Fruit fly (Drosophila melanogaster) whole organism, embryonic: ENCODE measurements around the gene drl.
A peak's percentile ranks its signal among the peaks of the same experiment; 100 is the strongest.

ENCODE experiments used
- BEAF-32 ChIP-seq: fragments of 200-800 bp; sonication (Bioruptor generic); optimal IDR thresholded peaks from 3 replicates; lab custom pipeline; 2017; ENCODE audit warnings: missing biosample characterization, missing genetic modification characterization, mild to moderate bottlenecking, moderate library complexity, missing genetic modification reagents
- Blimp-1 ChIP-seq: fragments of 200-800 bp; sonication (Bioruptor generic); optimal IDR thresholded peaks from 3 replicates; lab custom pipeline; 2018; ENCODE audit warnings: missing biosample characterization, missing genetic modification characterization, mild to moderate bottlenecking, moderate library complexity, missing genetic modification reagents
- CG10147 ChIP-seq: fragments of 200-800 bp; sonication (Bioruptor generic); optimal IDR thresholded peaks from 2 replicates; lab custom pipeline; 2019; ENCODE audit warnings: missing biosample characterization, mild to moderate bottlenecking, missing genetic modification characterization, moderate library complexity
- CG10274 ChIP-seq: fragments of 200-800 bp; sonication (Bioruptor generic); optimal IDR thresholded peaks from 3 replicates; lab custom pipeline; 2017; ENCODE audit warnings: missing biosample characterization, mild to moderate bottlenecking, missing genetic modification characterization
- CG10321 ChIP-seq: fragments of 200-800 bp; sonication (Bioruptor generic); IDR thresholded peaks from 2 replicates; pipeline ENCODE4 v1.3.6; 2022; ENCODE audit warnings: missing biosample characterization, missing genetic modification characterization
- CG10543 ChIP-seq: fragments of 200-800 bp; sonication (Bioruptor generic); optimal IDR thresholded peaks from 3 replicates; lab custom pipeline; 2017; ENCODE audit warnings: missing biosample characterization, mild to moderate bottlenecking, missing genetic modification characterization, moderate library complexity
- CG11085 ChIP-seq: fragments of 200-800 bp; sonication (Bioruptor generic); IDR thresholded peaks from 2 replicates; pipeline ENCODE4 v1.3.6; 2022; ENCODE audit warnings: missing biosample characterization, missing genetic modification characterization
- CG12104 ChIP-seq: fragments of 200-800 bp; sonication (Bioruptor generic); optimal IDR thresholded peaks from 3 replicates; lab custom pipeline; 2016; ENCODE audit warnings: missing biosample characterization, missing genetic modification characterization
- CG12659 ChIP-seq: fragments of 200-800 bp; sonication (Bioruptor generic); optimal IDR thresholded peaks from 3 replicates; lab custom pipeline; 2017; ENCODE audit warnings: mild to moderate bottlenecking, missing biosample characterization, missing genetic modification reagents, missing genetic modification characterization
- CG12769 ChIP-seq: fragments of 200-800 bp; sonication (Bioruptor generic); optimal IDR thresholded peaks from 2 replicates; lab custom pipeline; 2019; ENCODE audit warnings: missing biosample characterization, mild to moderate bottlenecking, missing genetic modification characterization, moderate library complexity
- CG14014 ChIP-seq: fragments of 200-800 bp; sonication (Bioruptor generic); IDR thresholded peaks from 2 replicates; pipeline ENCODE4 v1.3.6; 2022; ENCODE audit warnings: missing biosample characterization, missing genetic modification characterization
- CG14710 ChIP-seq: fragments of 200-800 bp; sonication (Bioruptor generic); optimal IDR thresholded peaks from 3 replicates; lab custom pipeline; 2019; ENCODE audit warnings: missing biosample characterization, mild to moderate bottlenecking, missing genetic modification characterization, moderate library complexity
- CG15479 ChIP-seq: fragments of 200-800 bp; sonication (Bioruptor generic); optimal IDR thresholded peaks from 3 replicates; lab custom pipeline; 2019; ENCODE audit warnings: missing biosample characterization, mild to moderate bottlenecking, missing genetic modification characterization, moderate library complexity
- CG17186 ChIP-seq: fragments of 200-800 bp; sonication (Bioruptor generic); optimal IDR thresholded peaks from 3 replicates; lab custom pipeline; 2017; ENCODE audit warnings: missing biosample characterization, missing genetic modification reagents, missing genetic modification characterization
- CG2120 ChIP-seq: fragments of 200-800 bp; sonication (Bioruptor generic); optimal IDR thresholded peaks from 3 replicates; lab custom pipeline; 2016; ENCODE audit warnings: missing biosample characterization, missing genetic modification characterization
- CG31224 ChIP-seq: fragments of 200-800 bp; sonication (Bioruptor generic); IDR thresholded peaks from 2 replicates; pipeline ENCODE4 v1.3.6; 2022; ENCODE audit warnings: missing biosample characterization, missing genetic modification characterization
- CG31441 ChIP-seq: fragments of 200-800 bp; sonication (Bioruptor generic); IDR thresholded peaks from 2 replicates; pipeline ENCODE4 v1.3.6; 2022; ENCODE audit warnings: missing biosample characterization, missing genetic modification characterization
- CG3726 ChIP-seq: fragments of 200-800 bp; sonication (Bioruptor generic); IDR thresholded peaks from 3 replicates; pipeline ENCODE4, ENCODE4 v1.3.6; 2022; ENCODE audit warnings: missing biosample characterization, missing genetic modification characterization
- CG4360 ChIP-seq: fragments of 200-800 bp; sonication (Bioruptor generic); IDR thresholded peaks from 2 replicates; pipeline ENCODE4 v1.3.6; 2022; ENCODE audit warnings: missing biosample characterization, missing genetic modification characterization
- CG6683 ChIP-seq: fragments of 200-800 bp; sonication (Bioruptor generic); optimal IDR thresholded peaks from 2 replicates; lab custom pipeline; 2017; ENCODE audit warnings: missing biosample characterization, mild to moderate bottlenecking, missing genetic modification characterization, missing genetic modification reagents
- CG6765 ChIP-seq: fragments of 200-800 bp; sonication (Bioruptor generic); optimal IDR thresholded peaks from 3 replicates; lab custom pipeline; 2017; ENCODE audit warnings: missing biosample characterization, mild to moderate bottlenecking, missing genetic modification characterization
- CG6854 ChIP-seq: fragments of 200-800 bp; sonication (Bioruptor generic); optimal IDR thresholded peaks from 3 replicates; lab custom pipeline; 2017; ENCODE audit warnings: missing biosample characterization, mild to moderate bottlenecking, missing genetic modification characterization
- CG9876 ChIP-seq: fragments of 200-800 bp; sonication (Bioruptor generic); optimal IDR thresholded peaks from 2 replicates; lab custom pipeline; 2016; ENCODE audit warnings: missing biosample characterization, missing genetic modification characterization
- Chrac-16 ChIP-seq: fragments of 200-800 bp; sonication (Bioruptor generic); optimal IDR thresholded peaks from 3 replicates; lab custom pipeline; 2016; ENCODE audit warnings: missing biosample characterization, missing genetic modification characterization
- Dad ChIP-seq: fragments of 200-800 bp; sonication (Bioruptor generic); optimal IDR thresholded peaks from 3 replicates; lab custom pipeline; 2016; ENCODE audit warnings: missing biosample characterization, missing genetic modification characterization
- Dll ChIP-seq: fragments of 200-800 bp; sonication (Bioruptor generic); IDR thresholded peaks from 4 replicates; pipeline ENCODE4 v1.3.6; 2022; ENCODE audit warnings: missing biosample characterization, missing genetic modification characterization; ENCODE audit not compliant: partially characterized antibody
- HLHmδ ChIP-seq: fragments of 200-800 bp; sonication (Bioruptor generic); optimal IDR thresholded peaks from 2 replicates; lab custom pipeline; 2018; ENCODE audit warnings: missing biosample characterization, mild to moderate bottlenecking, missing genetic modification characterization, moderate library complexity
- Hr3 ChIP-seq: fragments of 200-800 bp; sonication (Bioruptor generic); optimal IDR thresholded peaks from 3 replicates; lab custom pipeline; 2016; ENCODE audit warnings: missing biosample characterization, missing genetic modification characterization
- Neu2 ChIP-seq: fragments of 200-800 bp; sonication (Bioruptor generic); optimal IDR thresholded peaks from 3 replicates; lab custom pipeline; 2016; ENCODE audit warnings: missing biosample characterization, missing genetic modification characterization, borderline replicate concordance
- Oli ChIP-seq: fragments of 200-800 bp; sonication (Bioruptor generic); optimal IDR thresholded peaks from 2 replicates; lab custom pipeline; 2018; ENCODE audit warnings: missing biosample characterization, mild to moderate bottlenecking, missing genetic modification characterization, moderate library complexity
- Usf ChIP-seq: fragments of 200-800 bp; sonication (Bioruptor generic); optimal IDR thresholded peaks from 2 replicates; lab custom pipeline; 2017; ENCODE audit warnings: missing genotype, missing biosample characterization, missing genetic modification characterization
- ap ChIP-seq: fragments of 200-800 bp; sonication (Bioruptor generic); IDR thresholded peaks from 2 replicates; pipeline ENCODE4 v1.3.6; 2022; ENCODE audit warnings: missing biosample characterization, missing genetic modification characterization
- ato ChIP-seq: fragments of 200-800 bp; sonication (Bioruptor generic); IDR thresholded peaks from 2 replicates; pipeline ENCODE4 v1.3.6; 2022; ENCODE audit warnings: missing biosample characterization, missing genetic modification characterization; ENCODE audit not compliant: partially characterized antibody
- bsh ChIP-seq, 2 experiments: fragments of 200-800 bp; sonication (Bioruptor generic); optimal IDR thresholded peaks; 2 replicates each; lab custom pipeline; 2017 to 2018; ENCODE audit warnings: mild to moderate bottlenecking in 2 of 2, missing biosample characterization in 2 of 2, missing genetic modification characterization in 2 of 2, moderate library complexity in 1 of 2
- cg ChIP-seq: fragments of 200-800 bp; sonication (Bioruptor generic); optimal IDR thresholded peaks from 3 replicates; lab custom pipeline; 2019; ENCODE audit warnings: missing biosample characterization, mild to moderate bottlenecking, missing genetic modification characterization, moderate library complexity
- crc ChIP-seq: fragments of 200-800 bp; sonication (Bioruptor generic); optimal IDR thresholded peaks from 2 replicates; lab custom pipeline; 2016; ENCODE audit warnings: missing biosample characterization, missing genetic modification characterization
- dm ChIP-seq: fragments of 200-800 bp; sonication (Bioruptor generic); optimal IDR thresholded peaks from 3 replicates; lab custom pipeline; 2016; ENCODE audit warnings: missing biosample characterization, missing genetic modification characterization
- eve ChIP-seq, 2 experiments: fragments of >200 bp; optimal IDR thresholded peaks; 2 replicates each; lab custom pipeline; 2017; ENCODE audit warnings: missing biosample characterization in 2 of 2, missing genetic modification characterization in 2 of 2
- ewg ChIP-seq: fragments of 200-800 bp; sonication (Bioruptor generic); optimal IDR thresholded peaks from 3 replicates; lab custom pipeline; 2017; ENCODE audit warnings: mild to moderate bottlenecking, missing biosample characterization, missing genetic modification reagents, missing genetic modification characterization
- gce ChIP-seq: fragments of 200-800 bp; sonication (Bioruptor generic); IDR thresholded peaks from 3 replicates; pipeline ENCODE4 v1.3.6; 2022; ENCODE audit warnings: missing biosample characterization, missing genetic modification characterization
- nerfin-1 ChIP-seq: fragments of 200-800 bp; sonication (Bioruptor generic); optimal IDR thresholded peaks from 3 replicates; lab custom pipeline; 2019; ENCODE audit warnings: missing biosample characterization, mild to moderate bottlenecking, missing genetic modification characterization, moderate library complexity
- nom ChIP-seq: fragments of 200-800 bp; sonication (Bioruptor generic); optimal IDR thresholded peaks from 2 replicates; lab custom pipeline; 2017; ENCODE audit warnings: missing biosample characterization, missing genetic modification characterization, mild to moderate bottlenecking, moderate library complexity, missing genetic modification reagents
- psq ChIP-seq: fragments of 200-800 bp; sonication (Bioruptor generic); optimal IDR thresholded peaks from 2 replicates; lab custom pipeline; 2017; ENCODE audit warnings: missing biosample characterization, missing genetic modification characterization
- pum ChIP-seq: fragments of 200-800 bp; sonication (Bioruptor generic); optimal IDR thresholded peaks from 2 replicates; lab custom pipeline; 2016; ENCODE audit warnings: missing biosample characterization, missing genetic modification characterization
- pzg ChIP-seq: fragments of 200-800 bp; sonication (Bioruptor generic); optimal IDR thresholded peaks from 3 replicates; lab custom pipeline; 2018; ENCODE audit warnings: missing biosample characterization, mild to moderate bottlenecking, missing genetic modification characterization, moderate library complexity
- schlank ChIP-seq: fragments of 200-800 bp; sonication (Bioruptor generic); optimal IDR thresholded peaks from 2 replicates; lab custom pipeline; 2018; ENCODE audit warnings: missing biosample characterization, mild to moderate bottlenecking, missing genetic modification characterization
- sens ChIP-seq: fragments of 200-800 bp; sonication (Bioruptor generic); peaks from one replicate; lab custom pipeline; 2016; ENCODE audit warnings: missing biosample characterization, missing genetic modification characterization
- sug ChIP-seq: fragments of 200-800 bp; optimal IDR thresholded peaks from 2 replicates; lab custom pipeline; 2019; ENCODE audit warnings: missing biosample characterization, mild to moderate bottlenecking, missing genetic modification characterization, moderate library complexity
- twi ChIP-seq: fragments of 200-800 bp; optimal IDR thresholded peaks from 2 replicates; lab custom pipeline; 2019; ENCODE audit warnings: missing biosample characterization, mild to moderate bottlenecking, missing genetic modification characterization, moderate library complexity
- zen ChIP-seq: fragments of 200-800 bp; sonication (Bioruptor generic); optimal IDR thresholded peaks from 3 replicates; lab custom pipeline; 2018; ENCODE audit warnings: missing biosample characterization, mild to moderate bottlenecking, missing genetic modification characterization, moderate library complexity

drl gene

DNA sequence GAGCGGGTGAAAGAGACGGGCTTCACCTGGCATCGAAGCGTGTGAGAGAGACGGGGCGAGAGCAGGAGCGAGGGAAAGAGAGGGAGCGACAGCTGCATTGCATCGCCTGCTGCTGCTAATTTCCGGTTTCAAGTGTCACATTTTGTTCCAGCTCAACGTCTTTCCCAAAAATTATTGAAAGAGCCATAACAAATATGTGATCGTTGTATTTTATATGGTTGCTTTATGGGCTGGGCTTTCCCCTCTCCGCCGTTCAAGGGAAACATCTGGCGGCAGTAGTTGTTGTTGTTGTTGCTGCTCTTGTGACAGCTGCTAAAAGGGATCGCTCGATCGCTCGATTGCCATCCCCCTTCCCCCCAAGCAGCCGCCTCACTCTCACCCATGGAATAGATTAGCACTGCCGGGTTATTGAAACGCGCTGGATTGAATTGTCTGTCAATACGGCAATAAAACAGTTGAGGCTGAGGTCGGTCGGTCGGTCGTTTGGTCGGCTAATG is 35.2 kb upstream of the drl start (continued):
- TF ChIP-seq pum (GFP tag; lab: Kevin White, UChicago) (no peak), gce (GFP tag; lab: Robert Waterston, UW) (no peak), CG6765 (no peak), HLHmδ (no peak), schlank (tag; lab: Kevin White, UChicago) (no peak), dm (GFP tag; lab: Kevin White, UChicago) (no peak), zen (peak; percentile 44), CG11085 (GFP tag; lab: Robert Waterston, UW) (no peak), CG10543 (GFP tag; lab: Kevin White, UChicago) (peak; percentile 38), bsh (GFP tag; optimal IDR thresholded peaks at IDR 0.05; lab: Kevin White, UChicago) (no peak), Neu2 (GFP tag; lab: Kevin White, UChicago) (no peak), CG4360 (GFP tag; lab: Robert Waterston, UW) (peak; percentile 99), cg (GFP tag; lab: Kevin White, UChicago) (peak; percentile 34), Blimp-1 (no peak), nom (GFP tag; lab: Kevin White, UChicago) (peak; percentile 60), Chrac-16 (GFP tag; lab: Kevin White, UChicago) (no peak), Dll (GFP tag; lab: Robert Waterston, UW) (no peak), CG10147 (no peak), CG31441 (GFP tag; lab: Robert Waterston, UW) (no peak), ewg (GFP tag; lab: Kevin White, UChicago) (no peak), CG10321 (GFP tag; lab: Robert Waterston, UW) (no peak), CG31224 (no peak), sens (GFP tag; lab: Kevin White, UChicago) (peak; percentile 73), CG15479 (GFP tag; lab: Kevin White, UChicago) (peak; percentile 33), sug (tag; lab: Kevin White, UChicago) (no peak), CG12659 (GFP tag; lab: Kevin White, UChicago) (no peak), CG6854 (GFP tag; lab: Kevin White, UChicago) (no peak), Oli (tag; lab: Kevin White, UChicago) (no peak), eve (GFP tag; optimal IDR thresholded peaks at IDR 0.05; lab: Kevin White, UChicago) (no peak), BEAF-32 (no peak), CG17186 (no peak), CG9876 (GFP tag; lab: Kevin White, UChicago) (no peak), psq (GFP tag; lab: Kevin White, UChicago) (no peak), CG14710 (tag; lab: Kevin White, UChicago) (no peak), nerfin-1 (tag; lab: Kevin White, UChicago) (no peak), crc (GFP tag; lab: Kevin White, UChicago) (no peak), CG10274 (GFP tag; lab: Kevin White, UChicago) (no peak), ap (GFP tag; lab: Robert Waterston, UW) (no peak), Hr3 (GFP tag; lab: Kevin White, UChicago) (no peak), CG6683 (GFP tag; lab: Kevin White, UChicago) (no peak), twi (tag; lab: Kevin White, UChicago) (peak; percentile 98), CG3726 (GFP tag; lab: Robert Waterston, UW) (no peak), CG12769 (tag; lab: Kevin White, UChicago) (peak; percentile 50), Usf (GFP tag; lab: Kevin White, UChicago) (no peak), CG14014 (GFP tag; lab: Robert Waterston, UW) (no peak), ato (GFP tag; lab: Robert Waterston, UW) (no peak), Dad (GFP tag; lab: Kevin White, UChicago) (no peak), pzg (GFP tag; lab: Kevin White, UChicago) (no peak), CG12104 (GFP tag; lab: Kevin White, UChicago) (no peak), CG2120 (GFP tag; lab: Kevin White, UChicago) (no peak)
